Fruit fly (Drosophila melanogaster) whole organism, adult: ENCODE measurements around the gene CG31111.

Experiments
- CG12768 ChIP-seq: fragments of 200-800 bp; sonication (Bioruptor generic); optimal IDR thresholded peaks from 2 replicates; lab custom pipeline; 2017; ENCODE audit warnings: missing biosample characterization, missing genetic modification characterization, mild to moderate bottlenecking, moderate library complexity, missing genetic modification reagents
- CG5204 ChIP-seq: fragments of 200-800 bp; sonication (Bioruptor generic); optimal IDR thresholded peaks from 2 replicates; lab custom pipeline; 2016; ENCODE audit warnings: missing biosample characterization, missing genetic modification characterization
- Crg-1 ChIP-seq: fragments of 200-800 bp; sonication (Bioruptor generic); optimal IDR thresholded peaks from 2 replicates; lab custom pipeline; 2016; ENCODE audit warnings: missing biosample characterization, missing genetic modification characterization
- cnc ChIP-seq, 2 experiments: fragments of >200 bp; optimal IDR thresholded peaks; 2 replicates each; lab custom pipeline; 2017
- tj ChIP-seq: fragments of 200-800 bp; sonication (Bioruptor generic); optimal IDR thresholded peaks from 3 replicates; lab custom pipeline; 2017; ENCODE audit warnings: missing biosample characterization, mild to moderate bottlenecking, missing genetic modification characterization, moderate library complexity

- no peak for TF ChIP-seq Crg-1 (GFP tag; lab: Kevin White, UChicago)
- no peak for TF ChIP-seq tj (GFP tag; lab: Kevin White, UChicago)
- no peak for TF ChIP-seq CG12768 (GFP tag; lab: Kevin White, UChicago)
- no peak for TF ChIP-seq CG5204
- no peak for TF ChIP-seq cnc (optimal IDR thresholded peaks at IDR 0.05; lab: Kevin White, UChicago)
Observed at dm6 chr3R:25070871-25071270, 14.9 kb upstream of the CG31111 start, which contains the start of gene CG11836.
